Worm (Caenorhabditis elegans): ENCODE measurements around the gene F40D4.13.

F40D4.13 gene

DNA sequence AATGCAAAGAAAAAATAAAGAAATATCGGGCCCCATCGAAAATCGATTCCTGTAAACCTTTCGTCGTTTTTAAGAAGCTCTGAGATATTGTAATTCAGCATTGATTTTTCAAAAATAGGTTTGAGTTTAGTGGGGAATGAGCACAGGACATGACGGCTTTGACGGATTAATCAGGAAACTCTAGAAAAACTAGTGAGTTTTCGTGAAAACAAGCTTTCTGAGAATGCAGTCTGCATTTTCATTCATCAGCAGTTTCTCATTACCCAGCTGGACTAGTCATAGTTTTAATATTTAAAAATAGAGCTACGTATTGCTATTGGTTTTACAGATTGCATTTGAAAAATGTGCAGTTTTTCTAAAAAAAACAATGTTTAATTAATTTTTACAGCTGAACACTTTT, 35.2 kb upstream of the F40D4.13 start, which contains the start of gene srz-47:
Gene srz-47 (minus strand): TSS at position 101 of the 400 bp plus-strand sequence.
- TF ChIP-seq ceh-39 (tag; optimal IDR thresholded peaks at IDR 0.05) (no peak), ceh-43 (GFP tag; optimal IDR thresholded peaks at IDR 0.05) (no peak), elt-1 (tag; optimal IDR thresholded peaks at IDR 0.05; ENCODE audit: borderline replicate concordance, insufficient read depth) (no peak), blmp-1 (tag; optimal IDR thresholded peaks at IDR 0.05) (no peak), drap-1 (GFP tag; optimal IDR thresholded peaks at IDR 0.05) (no peak), ceh-83 (GFP tag; optimal IDR thresholded peaks at IDR 0.05) (no peak), flh-1 (GFP tag; optimal IDR thresholded peaks at IDR 0.05) (no peak)

DNA sequence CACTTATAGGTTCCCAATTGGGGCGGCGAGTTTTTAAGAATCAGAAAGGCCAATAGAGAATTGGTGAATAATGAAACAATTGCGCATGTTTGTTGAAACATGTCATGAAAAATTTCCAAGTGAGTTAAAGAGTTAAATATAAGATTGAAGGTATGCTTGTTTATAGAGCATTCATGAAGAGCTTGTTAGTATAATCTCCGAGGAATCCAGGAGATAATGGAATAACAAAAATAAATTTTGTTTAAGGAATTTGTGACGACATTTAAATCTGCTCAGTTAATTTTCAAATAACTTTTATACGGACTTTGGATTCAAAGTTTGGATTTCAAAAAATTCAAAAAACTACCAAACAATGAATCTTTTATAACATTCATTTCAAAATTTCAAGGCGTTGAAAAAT, 33.3 kb upstream of the F40D4.13 start, which contains the start of gene str-199:
Gene str-199 (minus strand): TSS at position 101 of the 400 bp plus-strand sequence.
- TF ChIP-seq sem-2 (GFP tag; optimal IDR thresholded peaks at IDR 0.05): no peak
- no peak for TF ChIP-seq cnd-1 (tag; optimal IDR thresholded peaks at IDR 0.05)
- no peak for TF ChIP-seq nhr-76 (tag; optimal IDR thresholded peaks at IDR 0.05)
- TF ChIP-seq M03D4.4 (tag; optimal IDR thresholded peaks at IDR 0.05): no peak
- no peak for TF ChIP-seq ztf-11 (tag; optimal IDR thresholded peaks at IDR 0.05)
- no peak for TF ChIP-seq unc-120 (tag; optimal IDR thresholded peaks at IDR 0.05; ENCODE audit: poor library complexity, severe bottlenecking)

DNA sequence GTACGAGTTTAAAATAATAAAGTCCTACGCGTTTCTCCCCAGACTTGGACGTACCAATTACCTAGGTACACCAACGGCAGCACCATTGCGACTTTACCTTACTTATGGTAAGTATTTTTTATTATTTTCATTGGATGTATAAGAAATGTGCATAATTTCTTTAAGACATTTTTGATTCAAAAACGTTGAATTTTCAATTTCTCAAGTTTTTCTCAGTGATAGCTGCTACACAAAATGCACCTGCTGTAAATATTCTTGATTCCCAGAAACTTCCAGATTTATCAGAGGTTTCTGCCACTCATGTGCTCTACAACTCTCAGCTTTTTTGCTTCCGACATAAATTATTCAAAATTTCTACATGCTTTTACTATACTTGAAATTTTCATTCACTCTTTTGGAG, 25.0 kb upstream of the F40D4.13 start, which contains the start of gene srh-159:
Gene srh-159 (plus strand): TSS at position 301 of the 400 bp plus-strand sequence.
- TF ChIP-seq hlh-1 (tag; optimal IDR thresholded peaks at IDR 0.05) (no peak), cnd-1 (tag; optimal IDR thresholded peaks at IDR 0.05) (no peak), elt-1 (tag; optimal IDR thresholded peaks at IDR 0.05; ENCODE audit: borderline replicate concordance, insufficient read depth) (no peak)

DNA sequence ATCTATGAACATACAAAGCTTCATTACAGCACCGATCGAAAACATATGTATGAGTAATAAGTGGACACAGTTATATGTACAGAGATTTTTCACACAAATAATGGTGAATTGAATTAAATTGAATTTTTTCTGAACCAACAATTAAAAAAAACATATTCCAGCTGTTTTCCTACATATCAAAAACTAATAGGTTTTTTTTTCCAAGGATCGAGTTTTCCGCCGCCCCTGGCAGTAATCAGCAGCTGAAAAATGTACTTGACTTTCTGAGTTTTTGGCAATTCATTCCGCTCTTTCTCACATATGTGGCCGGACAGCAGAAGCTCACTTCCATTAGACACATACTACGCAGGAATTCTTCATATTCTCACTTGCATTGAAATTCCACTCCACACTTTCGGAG, 21.4 kb upstream of the F40D4.13 start, which contains the start of gene srh-174:
Gene srh-174 (plus strand): TSS at position 301 of the 400 bp plus-strand sequence.
- TF ChIP-seq nhr-237 (tag; optimal IDR thresholded peaks at IDR 0.05): no peak
- TF ChIP-seq nhr-2 (tag; optimal IDR thresholded peaks at IDR 0.05): no peak
- TF ChIP-seq mls-2 (tag; optimal IDR thresholded peaks at IDR 0.05): no peak
- no peak for TF ChIP-seq M03D4.4 (tag; optimal IDR thresholded peaks at IDR 0.05)
- TF ChIP-seq nhr-12 (tag; optimal IDR thresholded peaks at IDR 0.05): no peak
- TF ChIP-seq lsy-2 (tag; optimal IDR thresholded peaks at IDR 0.05): no peak
- TF ChIP-seq unc-62 (GFP tag; optimal IDR thresholded peaks at IDR 0.05): no peak
- TF ChIP-seq flh-1 (GFP tag; optimal IDR thresholded peaks at IDR 0.05): no peak
- no peak for TF ChIP-seq nhr-28 (tag; optimal IDR thresholded peaks at IDR 0.05)
- no peak for TF ChIP-seq unc-39 (tag; optimal IDR thresholded peaks at IDR 0.05)
- TF ChIP-seq mab-5 (tag; optimal IDR thresholded peaks at IDR 0.05): no peak
- TF ChIP-seq snpc-4 (tag; optimal IDR thresholded peaks at IDR 0.05): no peak
- TF ChIP-seq bed-3 (GFP tag; optimal IDR thresholded peaks at IDR 0.05): no peak
- no peak for TF ChIP-seq sptf-1 (tag; optimal IDR thresholded peaks at IDR 0.05)
- no peak for TF ChIP-seq ztf-11 (tag; optimal IDR thresholded peaks at IDR 0.05)
- no peak for TF ChIP-seq elt-1 (tag; optimal IDR thresholded peaks at IDR 0.05; ENCODE audit: borderline replicate concordance, insufficient read depth)
- TF ChIP-seq ceh-39 (tag; optimal IDR thresholded peaks at IDR 0.05): no peak
- TF ChIP-seq blmp-1 (tag; optimal IDR thresholded peaks at IDR 0.05): no peak
- TF ChIP-seq ceh-83 (GFP tag; optimal IDR thresholded peaks at IDR 0.05): no peak

DNA sequence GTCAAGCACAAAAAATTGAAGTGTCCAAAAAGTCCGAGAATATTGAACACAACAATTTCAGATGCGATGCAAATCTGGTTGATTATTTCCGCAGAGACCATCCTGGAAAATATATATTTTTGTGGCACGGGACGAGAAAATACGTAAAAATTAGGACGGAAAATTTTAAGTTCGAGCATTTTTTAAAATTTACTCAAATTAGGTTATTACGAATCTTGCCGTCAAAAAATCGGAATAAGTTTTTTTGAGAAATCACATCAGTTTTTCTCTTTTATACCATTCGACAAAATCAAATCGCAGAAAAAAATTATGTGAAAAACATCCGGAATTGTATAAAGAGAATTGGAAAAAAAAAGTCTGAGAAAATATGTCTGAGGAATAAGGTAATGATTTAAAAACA, 20.9 kb upstream of the F40D4.13 start, which contains the start of gene srsx-1:
Gene srsx-1 (minus strand): TSS at position 101 of the 400 bp plus-strand sequence.
- TF ChIP-seq pha-4 (tag; optimal IDR thresholded peaks at IDR 0.05): no peak
- no peak for TF ChIP-seq tbx-8 (GFP tag; optimal IDR thresholded peaks at IDR 0.05)
- TF ChIP-seq unc-62 (GFP tag; optimal IDR thresholded peaks at IDR 0.05): no peak
- no peak for TF ChIP-seq hlh-1 (tag; optimal IDR thresholded peaks at IDR 0.05)
- no peak for TF ChIP-seq unc-120 (tag; optimal IDR thresholded peaks at IDR 0.05; ENCODE audit: poor library complexity, severe bottlenecking)
- TF ChIP-seq lin-32 (GFP tag; optimal IDR thresholded peaks at IDR 0.05): no peak
- no peak for TF ChIP-seq ceh-83 (GFP tag; optimal IDR thresholded peaks at IDR 0.05)
- no peak for TF ChIP-seq nhr-28 (tag; optimal IDR thresholded peaks at IDR 0.05)
- no peak for TF ChIP-seq mls-2 (tag; optimal IDR thresholded peaks at IDR 0.05)
- TF ChIP-seq snpc-4 (tag; optimal IDR thresholded peaks at IDR 0.05): no peak
- TF ChIP-seq nhr-76 (tag; optimal IDR thresholded peaks at IDR 0.05): no peak
- TF ChIP-seq flh-1 (GFP tag; optimal IDR thresholded peaks at IDR 0.05): no peak
- no peak for TF ChIP-seq blmp-1 (tag; optimal IDR thresholded peaks at IDR 0.05)
- TF ChIP-seq cnd-1 (tag; optimal IDR thresholded peaks at IDR 0.05): no peak
- TF ChIP-seq mep-1 (tag; optimal IDR thresholded peaks at IDR 0.05): no peak
- no peak for TF ChIP-seq lsy-2 (tag; optimal IDR thresholded peaks at IDR 0.05)
- no peak for TF ChIP-seq elt-3 (tag; optimal IDR thresholded peaks at IDR 0.05)
- no peak for TF ChIP-seq sem-2 (GFP tag; optimal IDR thresholded peaks at IDR 0.05)

Data from whole organism, mixed stage, embryonic.